Fruit fly (Drosophila melanogaster): ENCODE measurements around the gene CG15429.

- TF ChIP-seq CTCF (optimal IDR thresholded peaks at IDR 0.05) (no peak), CG8478 (optimal IDR thresholded peaks at IDR 0.05) (no peak)
Measured at dm6 chr2L:4370007-4370521, 17.3 kb downstream of the CG15429 start.

Measured in S2 (cell line).